Fruit fly (Drosophila melanogaster) whole organism, embryonic: ENCODE data around the gene Dhdds.

ENCODE experiments used
- B-H2 ChIP-seq: fragments of 200-800 bp; sonication (Bioruptor generic); optimal IDR thresholded peaks from 2 replicates; lab custom pipeline; 2018; ENCODE audit warnings: missing biosample characterization, mild to moderate bottlenecking, missing genetic modification characterization
- CG10543 ChIP-seq: fragments of 200-800 bp; sonication (Bioruptor generic); optimal IDR thresholded peaks from 3 replicates; lab custom pipeline; 2017; ENCODE audit warnings: missing biosample characterization, mild to moderate bottlenecking, missing genetic modification characterization, moderate library complexity
- CG10959 ChIP-seq: fragments of 200-800 bp; sonication (Bioruptor generic); IDR thresholded peaks from 2 replicates; pipeline ENCODE4 v1.3.6; 2022; ENCODE audit warnings: missing biosample characterization, missing genetic modification characterization
- CG12769 ChIP-seq: fragments of 200-800 bp; sonication (Bioruptor generic); optimal IDR thresholded peaks from 2 replicates; lab custom pipeline; 2019; ENCODE audit warnings: missing biosample characterization, mild to moderate bottlenecking, missing genetic modification characterization, moderate library complexity
- CG14710 ChIP-seq: fragments of 200-800 bp; sonication (Bioruptor generic); optimal IDR thresholded peaks from 3 replicates; lab custom pipeline; 2019; ENCODE audit warnings: missing biosample characterization, mild to moderate bottlenecking, missing genetic modification characterization, moderate library complexity
- CG1603 ChIP-seq: fragments of 200-800 bp; sonication (Bioruptor generic); optimal IDR thresholded peaks from 2 replicates; lab custom pipeline; 2019; ENCODE audit warnings: missing biosample characterization, mild to moderate bottlenecking, missing genetic modification characterization, moderate library complexity
- CG17186 ChIP-seq: fragments of 200-800 bp; sonication (Bioruptor generic); optimal IDR thresholded peaks from 3 replicates; lab custom pipeline; 2017; ENCODE audit warnings: missing biosample characterization, missing genetic modification reagents, missing genetic modification characterization
- CG17802 ChIP-seq: fragments of 200-800 bp; sonication (Bioruptor generic); optimal IDR thresholded peaks from 2 replicates; lab custom pipeline; 2018; ENCODE audit warnings: missing biosample characterization, mild to moderate bottlenecking, missing genetic modification characterization, moderate library complexity
- CG18599 ChIP-seq: fragments of 200-800 bp; sonication (Bioruptor generic); optimal IDR thresholded peaks from 3 replicates; lab custom pipeline; 2017; ENCODE audit warnings: missing biosample characterization, missing genetic modification characterization, mild to moderate bottlenecking, moderate library complexity, missing genetic modification reagents
- CG33557 ChIP-seq: fragments of 200-800 bp; sonication (Bioruptor generic); optimal IDR thresholded peaks from 2 replicates; lab custom pipeline; 2019; ENCODE audit warnings: missing biosample characterization, mild to moderate bottlenecking, missing genetic modification characterization, moderate library complexity
- CG34224 ChIP-seq: fragments of 200-800 bp; sonication (Bioruptor generic); IDR thresholded peaks from 3 replicates; pipeline ENCODE4 v1.3.6; 2022; ENCODE audit warnings: missing biosample characterization, missing genetic modification characterization; ENCODE audit not compliant: partially characterized antibody
- CG4617 ChIP-seq: fragments of 200-800 bp; sonication (Bioruptor generic); optimal IDR thresholded peaks from 3 replicates; lab custom pipeline; 2016; ENCODE audit warnings: missing biosample characterization, missing genetic modification characterization, borderline replicate concordance
- CG6175 ChIP-seq: fragments of 200-800 bp; sonication (Bioruptor generic); IDR thresholded peaks from 3 replicates; pipeline ENCODE4 v1.3.6; 2022; ENCODE audit warnings: missing biosample characterization, missing genetic modification characterization
- CG6683 ChIP-seq: fragments of 200-800 bp; sonication (Bioruptor generic); optimal IDR thresholded peaks from 2 replicates; lab custom pipeline; 2017; ENCODE audit warnings: missing biosample characterization, mild to moderate bottlenecking, missing genetic modification characterization, missing genetic modification reagents
- CG9876 ChIP-seq: fragments of 200-800 bp; sonication (Bioruptor generic); optimal IDR thresholded peaks from 2 replicates; lab custom pipeline; 2016; ENCODE audit warnings: missing biosample characterization, missing genetic modification characterization
- D ChIP-seq, 2 experiments: fragments of 200-800 bp in 1 of 2; fragments of >200 bp in 1 of 2; sonication (Bioruptor generic) in 1 of 2; optimal IDR thresholded peaks; 2 replicates in 1 of 2; 3 replicates in 1 of 2; lab custom pipeline; 2017; ENCODE audit warnings: mild to moderate bottlenecking in 1 of 2, missing biosample characterization in 1 of 2, missing genetic modification characterization in 1 of 2, missing genetic modification reagents in 1 of 2
- Dbx ChIP-seq: fragments of 200-800 bp; sonication (Bioruptor generic); IDR thresholded peaks from 3 replicates; pipeline ENCODE4 v1.3.6; 2022; ENCODE audit warnings: missing biosample characterization, missing genetic modification characterization
- Dref ChIP-seq: fragments of 200-800 bp; sonication (Bioruptor generic); IDR thresholded peaks from 2 replicates; pipeline ENCODE4 v1.3.6; 2022; ENCODE audit warnings: missing biosample characterization, missing genetic modification characterization
- Elba2 ChIP-seq: fragments of 200-800 bp; sonication (Bioruptor generic); optimal IDR thresholded peaks from 3 replicates; lab custom pipeline; 2016; ENCODE audit warnings: missing biosample characterization, missing genetic modification characterization
- Ets97D ChIP-seq: fragments of 200-800 bp; sonication (Bioruptor generic); optimal IDR thresholded peaks from 3 replicates; lab custom pipeline; 2016; ENCODE audit warnings: missing biosample characterization, missing genetic modification characterization
- Gsc ChIP-seq: fragments of 200-800 bp; sonication (Bioruptor generic); IDR thresholded peaks from 2 replicates; pipeline ENCODE4 v1.3.6; 2022; ENCODE audit warnings: missing biosample characterization, missing genetic modification characterization
- HmgZ ChIP-seq: fragments of 200-800 bp; sonication (Bioruptor generic); optimal IDR thresholded peaks from 2 replicates; lab custom pipeline; 2018; ENCODE audit warnings: missing biosample characterization, mild to moderate bottlenecking, missing genetic modification characterization
- Hmr ChIP-seq: fragments of 200-800 bp; sonication (Bioruptor generic); optimal IDR thresholded peaks from 3 replicates; lab custom pipeline; 2017; ENCODE audit warnings: mild to moderate bottlenecking, missing biosample characterization, missing genetic modification reagents, missing genetic modification characterization
- Mad ChIP-seq: fragments of 200-800 bp; sonication (Bioruptor generic); optimal IDR thresholded peaks from 2 replicates; lab custom pipeline; 2016; ENCODE audit warnings: missing biosample characterization, missing genetic modification characterization
- Med ChIP-seq: fragments of 200-800 bp; sonication (Bioruptor generic); peaks from one replicate; lab custom pipeline; 2016; ENCODE audit warnings: missing biosample characterization, missing genetic modification characterization, mild to moderate bottlenecking, inconsistent platforms, moderate library complexity
- Neu2 ChIP-seq: fragments of 200-800 bp; sonication (Bioruptor generic); optimal IDR thresholded peaks from 3 replicates; lab custom pipeline; 2016; ENCODE audit warnings: missing biosample characterization, missing genetic modification characterization, borderline replicate concordance
- Nf-YB ChIP-seq: fragments of 200-800 bp; sonication (Bioruptor generic); optimal IDR thresholded peaks from 3 replicates; lab custom pipeline; 2019; ENCODE audit warnings: missing biosample characterization, mild to moderate bottlenecking, missing genetic modification characterization, moderate library complexity
- Opbp ChIP-seq: fragments of 200-800 bp; sonication (Bioruptor generic); IDR thresholded peaks from 3 replicates; pipeline ENCODE4 v1.3.6; 2022; ENCODE audit warnings: missing biosample characterization, missing genetic modification characterization; ENCODE audit not compliant: partially characterized antibody
- Scr ChIP-seq: fragments of 200-800 bp; sonication (Bioruptor generic); IDR thresholded peaks from 2 replicates; pipeline ENCODE4 v1.3.6; 2022; ENCODE audit warnings: missing biosample characterization, missing genetic modification characterization; ENCODE audit not compliant: partially characterized antibody
- Sin3A ChIP-seq: fragments of >200 bp; optimal IDR thresholded peaks from 2 replicates; lab custom pipeline; 2018
- Sox100B ChIP-seq: fragments of 200-800 bp; sonication (Bioruptor generic); optimal IDR thresholded peaks from 3 replicates; lab custom pipeline; 2018; ENCODE audit warnings: missing biosample characterization, mild to moderate bottlenecking, missing genetic modification characterization
- cg ChIP-seq: fragments of 200-800 bp; sonication (Bioruptor generic); optimal IDR thresholded peaks from 3 replicates; lab custom pipeline; 2019; ENCODE audit warnings: missing biosample characterization, mild to moderate bottlenecking, missing genetic modification characterization, moderate library complexity
- chif ChIP-seq, 2 experiments: fragments of 200-800 bp; sonication (Bioruptor generic); optimal IDR thresholded peaks; 3 replicates each; lab custom pipeline; 2016; ENCODE audit warnings: missing biosample characterization in 2 of 2, missing genetic modification characterization in 2 of 2
- crp ChIP-seq, 2 experiments: fragments of 200-800 bp; sonication (Bioruptor generic); optimal IDR thresholded peaks; 2 replicates in 1 of 2; 3 replicates in 1 of 2; lab custom pipeline; 2017; ENCODE audit warnings: missing biosample characterization in 2 of 2, missing genetic modification characterization in 2 of 2, mild to moderate bottlenecking in 1 of 2, moderate library complexity in 1 of 2
- da ChIP-seq: fragments of 200-800 bp; sonication (Bioruptor generic); optimal IDR thresholded peaks from 2 replicates; lab custom pipeline; 2016; ENCODE audit warnings: missing biosample characterization, missing genetic modification characterization
- ftz-f1 ChIP-seq: fragments of 200-800 bp; sonication (Bioruptor generic); optimal IDR thresholded peaks from 2 replicates; lab custom pipeline; 2016; ENCODE audit warnings: missing biosample characterization, missing genetic modification characterization
- gfzf ChIP-seq: fragments of 200-800 bp; sonication (Bioruptor generic); optimal IDR thresholded peaks from 2 replicates; lab custom pipeline; 2016; ENCODE audit warnings: missing biosample characterization, mild to moderate bottlenecking, missing genetic modification characterization, moderate library complexity
- gt ChIP-seq: fragments of 200-800 bp; sonication (Bioruptor generic); IDR thresholded peaks from 2 replicates; pipeline ENCODE4 v1.3.6; 2022; ENCODE audit warnings: missing biosample characterization, missing genetic modification characterization
- klu ChIP-seq: fragments of 200-800 bp; sonication (Bioruptor generic); IDR thresholded peaks from 2 replicates; pipeline ENCODE4 v1.3.6; 2022; ENCODE audit warnings: missing biosample characterization, missing genetic modification characterization
- mld ChIP-seq: fragments of 200-800 bp; sonication (Bioruptor generic); IDR thresholded peaks from 3 replicates; pipeline ENCODE4 v1.3.6; 2022; ENCODE audit warnings: missing biosample characterization, missing genetic modification characterization; ENCODE audit not compliant: partially characterized antibody
- p53 ChIP-seq: fragments of 200-800 bp; sonication (Bioruptor generic); optimal IDR thresholded peaks from 2 replicates; lab custom pipeline; 2016; ENCODE audit warnings: missing biosample characterization, missing genetic modification characterization
- phol ChIP-seq: fragments of 200-800 bp; sonication (Bioruptor generic); optimal IDR thresholded peaks from 3 replicates; lab custom pipeline; 2018; ENCODE audit warnings: missing biosample characterization, mild to moderate bottlenecking, missing genetic modification characterization, moderate library complexity
- sd ChIP-seq: fragments of 200-800 bp; sonication (Bioruptor generic); optimal IDR thresholded peaks from 3 replicates; lab custom pipeline; 2018; ENCODE audit warnings: missing biosample characterization, mild to moderate bottlenecking, missing genetic modification characterization, moderate library complexity
- shn ChIP-seq: fragments of 200-800 bp; sonication (Bioruptor generic); optimal IDR thresholded peaks from 3 replicates; lab custom pipeline; 2016; ENCODE audit warnings: missing biosample characterization, missing genetic modification characterization
- sna ChIP-seq: fragments of 200-800 bp; sonication (Bioruptor generic); IDR thresholded peaks from 2 replicates; pipeline ENCODE4 v1.3.6; 2022; ENCODE audit warnings: missing biosample characterization, missing genetic modification characterization; ENCODE audit not compliant: partially characterized antibody
- sr ChIP-seq: fragments of 200-800 bp; sonication (Bioruptor generic); IDR thresholded peaks from 3 replicates; pipeline ENCODE4 v1.3.6; 2022; ENCODE audit warnings: missing biosample characterization, missing genetic modification characterization
- ssp ChIP-seq: fragments of 200-800 bp; sonication (Bioruptor generic); IDR thresholded peaks from 2 replicates; pipeline ENCODE4 v1.3.6; 2022; ENCODE audit warnings: missing biosample characterization, missing genetic modification characterization

Gene Dhdds

dm6 chrX:7935798-7936572 lies 2.8 kb upstream of the Dhdds start, which contains the start of gene Ubr3 (continued):
- peak; percentile 87 for TF ChIP-seq Dref (GFP tag; lab: Robert Waterston, UW)
- TF ChIP-seq p53 = peak; percentile 27
- TF ChIP-seq ssp (GFP tag; lab: Robert Waterston, UW) = peak; percentile 90
- TF ChIP-seq Sox100B (GFP tag; lab: Kevin White, UChicago) = no peak
- TF ChIP-seq CG10959 (GFP tag; lab: Robert Waterston, UW) = no peak
- TF ChIP-seq ftz-f1 = peak; percentile 7
- TF ChIP-seq cg (GFP tag; lab: Kevin White, UChicago) = peak; percentile 95
- peak; percentile 17 for TF ChIP-seq Elba2 (GFP tag; lab: Kevin White, UChicago)
- peak; percentile 7 for TF ChIP-seq shn (GFP tag; lab: Kevin White, UChicago)
- peak; percentile 50 for TF ChIP-seq CG17802 (tag; lab: Kevin White, UChicago)
- peak; percentile 30 for TF ChIP-seq Nf-YB
- peak; percentile 49 for TF ChIP-seq HmgZ (tag; lab: Kevin White, UChicago)
- TF ChIP-seq CG1603 = peak; percentile 71
- peak; percentile 21 for TF ChIP-seq CG10543 (GFP tag; lab: Kevin White, UChicago)
- peak in 1 of 2 experiments; percentile 65 for TF ChIP-seq crp (GFP tag; optimal IDR thresholded peaks at IDR 0.05; lab: Kevin White, UChicago)
- 0 out of 2 replicates have a peak, but pooled peaks have one; percentile 50 for TF ChIP-seq sna (GFP tag; lab: Robert Waterston, UW)
- TF ChIP-seq chif (GFP tag; optimal IDR thresholded peaks at IDR 0.05; lab: Kevin White, UChicago) = no peak
- peak; percentile 91 for TF ChIP-seq Sin3A (lab: Kevin White, UChicago)
- peak; percentile 29 for TF ChIP-seq CG6683
- no peak for TF ChIP-seq klu (GFP tag; lab: Robert Waterston, UW)
- TF ChIP-seq Mad = no peak
- TF ChIP-seq Scr = peak; percentile 78
- TF ChIP-seq CG6175 (GFP tag; lab: Robert Waterston, UW) = peak; percentile 90
- TF ChIP-seq CG34224 = peak; percentile 66; the same call in 2 of the 3 replicates
- TF ChIP-seq sr = no peak
- TF ChIP-seq Hmr (GFP tag; lab: Kevin White, UChicago) = peak; percentile 51
- peak; percentile 92 for TF ChIP-seq Ets97D (GFP tag; lab: Kevin White, UChicago)
- peak; percentile 43 for TF ChIP-seq CG12769
- peak; percentile 80 for TF ChIP-seq CG4617 (GFP tag; lab: Kevin White, UChicago)
- TF ChIP-seq B-H2 (GFP tag; lab: Kevin White, UChicago) = peak; percentile 2
- no peak for TF ChIP-seq gt (GFP tag; lab: Robert Waterston, UW)
- 0 out of 3 replicates have a peak, but pooled peaks have one; percentile 29 for TF ChIP-seq Dbx
- peak; percentile 69; the same call in 2 of the 3 replicates for TF ChIP-seq Opbp (GFP tag; lab: Robert Waterston, UW)
- no peak for TF ChIP-seq da (GFP tag; lab: Kevin White, UChicago)
- peak; percentile 64 for TF ChIP-seq sd (tag; lab: Kevin White, UChicago)
- TF ChIP-seq phol = peak; percentile 20
- TF ChIP-seq mld (GFP tag; lab: Robert Waterston, UW) = peak; percentile 63; the same call in 2 of the 3 replicates
- peak; percentile 69 for TF ChIP-seq gfzf (GFP tag; lab: Kevin White, UChicago)
- TF ChIP-seq CG33557 (GFP tag; lab: Kevin White, UChicago) = no peak
- no peak for TF ChIP-seq Neu2 (GFP tag; lab: Kevin White, UChicago)
- TF ChIP-seq Gsc = no peak
- peak; percentile 91 for TF ChIP-seq D (optimal IDR thresholded peaks at IDR 0.05; lab: Kevin White, UChicago)
- TF ChIP-seq D (GFP tag; optimal IDR thresholded peaks at IDR 0.05; lab: Kevin White, UChicago) = no peak
- TF ChIP-seq CG17186 (GFP tag; lab: Kevin White, UChicago) = peak; percentile 41
- TF ChIP-seq CG18599 (GFP tag; lab: Kevin White, UChicago) = peak; percentile 36
- TF ChIP-seq Med (GFP tag; lab: Kevin White, UChicago) = peak; percentile 67
- peak; percentile 21 for TF ChIP-seq CG9876 (GFP tag; lab: Kevin White, UChicago)
- peak; percentile 52 for TF ChIP-seq CG14710
